Fruit fly (Drosophila melanogaster) whole organism, embryonic: ENCODE data around the gene ND-39.

ENCODE experiments used
- Aef1 ChIP-seq: fragments of 200-800 bp; sonication (Bioruptor generic); IDR thresholded peaks from 3 replicates; pipeline ENCODE4 v1.3.6; 2022; ENCODE audit warnings: missing biosample characterization, missing genetic modification characterization
- Awh ChIP-seq: fragments of 200-800 bp; sonication (Bioruptor generic); IDR thresholded peaks from 2 replicates; pipeline ENCODE4, ENCODE4 v1.3.6; 2022; ENCODE audit warnings: missing biosample characterization, missing genetic modification characterization
- B-H2 ChIP-seq: fragments of 200-800 bp; sonication (Bioruptor generic); optimal IDR thresholded peaks from 2 replicates; lab custom pipeline; 2018; ENCODE audit warnings: missing biosample characterization, mild to moderate bottlenecking, missing genetic modification characterization
- Bdp1 ChIP-seq: fragments of 200-800 bp; sonication (Bioruptor generic); optimal IDR thresholded peaks from 3 replicates; lab custom pipeline; 2016; ENCODE audit warnings: missing biosample characterization, missing genetic modification characterization
- CG10321 ChIP-seq: fragments of 200-800 bp; sonication (Bioruptor generic); IDR thresholded peaks from 2 replicates; pipeline ENCODE4 v1.3.6; 2022; ENCODE audit warnings: missing biosample characterization, missing genetic modification characterization
- CG10366 ChIP-seq: fragments of 200-800 bp; sonication (Bioruptor generic); IDR thresholded peaks from 2 replicates; pipeline ENCODE4 v1.3.6; 2022; ENCODE audit warnings: missing biosample characterization, missing genetic modification characterization
- CG10959 ChIP-seq: fragments of 200-800 bp; sonication (Bioruptor generic); IDR thresholded peaks from 2 replicates; pipeline ENCODE4 v1.3.6; 2022; ENCODE audit warnings: missing biosample characterization, missing genetic modification characterization
- CG11085 ChIP-seq: fragments of 200-800 bp; sonication (Bioruptor generic); IDR thresholded peaks from 2 replicates; pipeline ENCODE4 v1.3.6; 2022; ENCODE audit warnings: missing biosample characterization, missing genetic modification characterization
- CG13123 ChIP-seq: fragments of 200-800 bp; sonication (Bioruptor generic); optimal IDR thresholded peaks from 2 replicates; lab custom pipeline; 2016; ENCODE audit warnings: missing biosample characterization, missing genetic modification characterization
- CG13296 ChIP-seq: fragments of 200-800 bp; sonication (Bioruptor generic); optimal IDR thresholded peaks from 3 replicates; lab custom pipeline; 2018; ENCODE audit warnings: missing biosample characterization, mild to moderate bottlenecking, missing genetic modification characterization
- CG15601 ChIP-seq: fragments of 200-800 bp; sonication (Bioruptor generic); optimal IDR thresholded peaks from 3 replicates; lab custom pipeline; 2019; ENCODE audit warnings: missing biosample characterization, mild to moderate bottlenecking, missing genetic modification characterization, moderate library complexity
- CG17186 ChIP-seq: fragments of 200-800 bp; sonication (Bioruptor generic); optimal IDR thresholded peaks from 3 replicates; lab custom pipeline; 2017; ENCODE audit warnings: missing biosample characterization, missing genetic modification reagents, missing genetic modification characterization
- CG17328 ChIP-seq: fragments of 200-800 bp; sonication (Bioruptor generic); IDR thresholded peaks from 2 replicates; pipeline ENCODE4 v1.3.6; 2022; ENCODE audit warnings: missing biosample characterization, missing genetic modification characterization
- CG17568 ChIP-seq: fragments of 200-800 bp; sonication (Bioruptor generic); optimal IDR thresholded peaks from 2 replicates; lab custom pipeline; 2018; ENCODE audit warnings: missing biosample characterization, mild to moderate bottlenecking, missing genetic modification characterization, moderate library complexity
- CG17912 ChIP-seq: fragments of 200-800 bp; sonication (Bioruptor generic); optimal IDR thresholded peaks from 2 replicates; lab custom pipeline; 2018; ENCODE audit warnings: missing biosample characterization, mild to moderate bottlenecking, missing genetic modification characterization
- CG1792 ChIP-seq: fragments of 200-800 bp; sonication (Bioruptor generic); optimal IDR thresholded peaks from 2 replicates; lab custom pipeline; 2016; ENCODE audit warnings: missing biosample characterization, missing genetic modification characterization
- CG3281 ChIP-seq: fragments of 200-800 bp; sonication (Bioruptor generic); optimal IDR thresholded peaks from 3 replicates; lab custom pipeline; 2017; ENCODE audit warnings: missing biosample characterization, mild to moderate bottlenecking, missing genetic modification characterization
- CG34422 ChIP-seq: fragments of 200-800 bp; sonication (Bioruptor generic); IDR thresholded peaks from 3 replicates; pipeline ENCODE4 v1.3.6; 2022; ENCODE audit warnings: missing biosample characterization, missing genetic modification characterization
- CG4820 ChIP-seq: fragments of 200-800 bp; sonication (Bioruptor generic); optimal IDR thresholded peaks from 3 replicates; lab custom pipeline; 2016; ENCODE audit warnings: missing biosample characterization, missing genetic modification characterization
- CG5245 ChIP-seq: fragments of 200-800 bp; sonication (Bioruptor generic); optimal IDR thresholded peaks from 3 replicates; lab custom pipeline; 2016; ENCODE audit warnings: missing biosample characterization, missing genetic modification characterization
- CG6654 ChIP-seq: fragments of 200-800 bp; sonication (Bioruptor generic); optimal IDR thresholded peaks from 2 replicates; lab custom pipeline; 2017; ENCODE audit warnings: missing biosample characterization, mild to moderate bottlenecking, missing genetic modification characterization
- CG6689 ChIP-seq: fragments of 200-800 bp; sonication (Bioruptor generic); IDR thresholded peaks from 2 replicates; pipeline ENCODE4 v1.3.6; 2022; ENCODE audit warnings: missing biosample characterization, missing genetic modification characterization
- CG7372 ChIP-seq: fragments of 200-800 bp; sonication (Bioruptor generic); IDR thresholded peaks from 2 replicates; pipeline ENCODE4 v1.3.6; 2022; ENCODE audit warnings: missing biosample characterization, missing genetic modification characterization
- CG7928 ChIP-seq: fragments of 200-800 bp; sonication (Bioruptor generic); optimal IDR thresholded peaks from 2 replicates; lab custom pipeline; 2017; ENCODE audit warnings: missing biosample characterization, mild to moderate bottlenecking, missing genetic modification characterization
- CG8089 ChIP-seq: fragments of 200-800 bp; sonication (Bioruptor generic); optimal IDR thresholded peaks from 3 replicates; lab custom pipeline; 2016; ENCODE audit warnings: missing biosample characterization, missing genetic modification characterization
- CG8478 ChIP-seq: fragments of >200 bp; optimal IDR thresholded peaks from 2 replicates; lab custom pipeline; 2018
- CG9727 ChIP-seq: fragments of 200-800 bp; sonication (Bioruptor generic); optimal IDR thresholded peaks from 3 replicates; lab custom pipeline; 2017; ENCODE audit warnings: missing biosample characterization, mild to moderate bottlenecking, missing genetic modification characterization
- Camta ChIP-seq: fragments of 200-800 bp; sonication (Bioruptor generic); optimal IDR thresholded peaks from 2 replicates; lab custom pipeline; 2016; ENCODE audit warnings: missing biosample characterization, missing genetic modification characterization
- Deaf1 ChIP-seq: fragments of 200-800 bp; optimal IDR thresholded peaks from 3 replicates; lab custom pipeline; 2019; ENCODE audit warnings: missing biosample characterization, mild to moderate bottlenecking, missing genetic modification characterization, moderate library complexity
- Dref ChIP-seq: fragments of 200-800 bp; sonication (Bioruptor generic); IDR thresholded peaks from 2 replicates; pipeline ENCODE4 v1.3.6; 2022; ENCODE audit warnings: missing biosample characterization, missing genetic modification characterization
- ERR ChIP-seq: fragments of 200-800 bp; sonication (Bioruptor generic); optimal IDR thresholded peaks from 2 replicates; lab custom pipeline; 2016; ENCODE audit warnings: missing biosample characterization, missing genetic modification characterization
- Eip74EF ChIP-seq, 2 experiments: fragments of 200-800 bp in 1 of 2; fragments of >200 bp in 1 of 2; sonication (Bioruptor generic) in 1 of 2; optimal IDR thresholded peaks; 2 replicates each; lab custom pipeline; 2017 to 2019; ENCODE audit warnings: missing biosample characterization in 2 of 2, missing genetic modification characterization in 2 of 2, mild to moderate bottlenecking in 1 of 2, moderate library complexity in 1 of 2
- Hmx ChIP-seq: fragments of 200-800 bp; sonication (Bioruptor generic); optimal IDR thresholded peaks from 2 replicates; lab custom pipeline; 2016; ENCODE audit warnings: missing biosample characterization, missing genetic modification characterization
- MESR4 ChIP-seq: fragments of 200-800 bp; sonication (Bioruptor generic); optimal IDR thresholded peaks from 2 replicates; lab custom pipeline; 2018; ENCODE audit warnings: missing biosample characterization, mild to moderate bottlenecking, missing genetic modification characterization, moderate library complexity
- Myb ChIP-seq: fragments of 200-800 bp; sonication (Bioruptor generic); optimal IDR thresholded peaks from 2 replicates; lab custom pipeline; 2016; ENCODE audit warnings: missing biosample characterization, missing genetic modification characterization
- Oli ChIP-seq: fragments of 200-800 bp; sonication (Bioruptor generic); optimal IDR thresholded peaks from 2 replicates; lab custom pipeline; 2018; ENCODE audit warnings: missing biosample characterization, mild to moderate bottlenecking, missing genetic modification characterization, moderate library complexity
- Sry-δ ChIP-seq: fragments of 200-800 bp; sonication (Bioruptor generic); optimal IDR thresholded peaks from 2 replicates; lab custom pipeline; 2016; ENCODE audit warnings: missing biosample characterization, missing genetic modification characterization
- Usf ChIP-seq: fragments of 200-800 bp; sonication (Bioruptor generic); optimal IDR thresholded peaks from 2 replicates; lab custom pipeline; 2017; ENCODE audit warnings: missing genotype, missing biosample characterization, missing genetic modification characterization
- al ChIP-seq: fragments of 200-800 bp; sonication (Bioruptor generic); IDR thresholded peaks from 2 replicates; pipeline ENCODE4 v1.3.6; 2022; ENCODE audit warnings: missing biosample characterization, missing genetic modification characterization
- bowl ChIP-seq: fragments of 200-800 bp; sonication (Bioruptor generic); IDR thresholded peaks from 2 replicates; pipeline ENCODE4 v1.3.6; 2022; ENCODE audit warnings: missing biosample characterization, missing genetic modification characterization
- dan ChIP-seq: fragments of 200-800 bp; sonication (Bioruptor generic); IDR thresholded peaks from 2 replicates; pipeline ENCODE4 v1.3.6; 2022; ENCODE audit warnings: missing biosample characterization, missing genetic modification characterization
- dati ChIP-seq: fragments of 200-800 bp; sonication (Bioruptor generic); IDR thresholded peaks from 2 replicates; pipeline ENCODE4 v1.3.6; 2022; ENCODE audit warnings: missing biosample characterization, missing genetic modification characterization
- dm ChIP-seq: fragments of 200-800 bp; sonication (Bioruptor generic); optimal IDR thresholded peaks from 3 replicates; lab custom pipeline; 2016; ENCODE audit warnings: missing biosample characterization, missing genetic modification characterization
- hth ChIP-seq: fragments of >200 bp; optimal IDR thresholded peaks from 2 replicates; lab custom pipeline; 2017; ENCODE audit warnings: inconsistent platforms
- insv ChIP-seq, 2 experiments: fragments of 200-800 bp; sonication (Bioruptor generic); optimal IDR thresholded peaks; 3 replicates each; lab custom pipeline; 2016 to 2018; ENCODE audit warnings: missing biosample characterization in 2 of 2, missing genetic modification characterization in 2 of 2
- lmd ChIP-seq: fragments of 200-800 bp; sonication (Bioruptor generic); IDR thresholded peaks from 2 replicates; pipeline ENCODE4 v1.3.6; 2022; ENCODE audit warnings: missing biosample characterization, missing genetic modification characterization
- oc ChIP-seq: fragments of 200-800 bp; sonication (Bioruptor generic); optimal IDR thresholded peaks from 2 replicates; lab custom pipeline; 2018; ENCODE audit warnings: missing biosample characterization, mild to moderate bottlenecking, missing genetic modification characterization, moderate library complexity
- sd ChIP-seq: fragments of 200-800 bp; sonication (Bioruptor generic); optimal IDR thresholded peaks from 3 replicates; lab custom pipeline; 2018; ENCODE audit warnings: missing biosample characterization, mild to moderate bottlenecking, missing genetic modification characterization, moderate library complexity
- tap ChIP-seq: fragments of 200-800 bp; optimal IDR thresholded peaks from 3 replicates; lab custom pipeline; 2019; ENCODE audit warnings: missing biosample characterization, mild to moderate bottlenecking, missing genetic modification characterization, moderate library complexity
- tio ChIP-seq: fragments of 200-800 bp; sonication (Bioruptor generic); optimal IDR thresholded peaks from 2 replicates; lab custom pipeline; 2017; ENCODE audit warnings: missing biosample characterization, missing genetic modification characterization, inconsistent platforms
- zfh1 ChIP-seq: fragments of 200-800 bp; sonication (Bioruptor generic); IDR thresholded peaks from 3 replicates; pipeline ENCODE4 v1.3.6; 2022; ENCODE audit warnings: missing biosample characterization, missing genetic modification characterization

Gene ND-39

DNA sequence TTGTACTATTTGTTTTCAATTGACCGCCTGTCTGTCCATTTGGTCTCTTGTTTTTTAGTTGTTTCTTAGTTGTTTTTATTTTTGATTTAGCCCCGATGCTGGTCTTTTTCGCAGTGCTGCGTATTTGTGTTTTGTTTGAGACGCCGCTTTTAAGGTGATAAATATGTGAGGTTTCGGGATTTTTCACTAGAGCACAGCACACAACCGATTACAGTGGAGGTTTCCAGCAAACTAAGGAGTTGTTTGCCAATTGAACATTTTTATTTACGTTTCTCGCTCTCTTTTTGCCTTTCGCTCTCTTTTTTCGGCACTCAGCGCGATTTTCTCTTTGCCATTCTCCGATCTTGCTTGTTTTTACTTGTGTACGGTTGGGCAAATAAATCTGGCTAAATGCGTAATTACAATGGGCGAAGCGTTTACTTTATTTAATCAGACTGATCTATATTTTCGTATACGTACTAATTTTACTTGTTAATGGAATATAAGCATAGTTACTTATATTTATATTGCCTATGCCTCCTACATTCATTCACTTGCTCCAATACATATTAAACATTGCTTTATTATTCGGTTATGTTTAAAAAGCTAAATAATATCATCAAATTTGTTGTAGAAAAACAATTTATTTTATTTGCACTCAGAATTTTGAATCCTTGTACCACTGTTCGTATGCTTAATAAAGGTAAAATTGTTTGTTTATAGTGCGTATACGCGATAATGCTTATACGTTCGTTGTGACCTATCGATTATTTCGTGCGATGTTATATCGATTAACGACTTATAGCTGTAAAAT, 48.5 kb downstream of the ND-39 start, which contains the start of gene Rcd2 (continued):
- peak; percentile 80 for TF ChIP-seq CG9727 (GFP tag; lab: Kevin White, UChicago)
- TF ChIP-seq CG13123 (GFP tag; lab: Kevin White, UChicago), result no peak
- 0 out of 3 replicates have a peak, but pooled peaks have one; percentile 63 for TF ChIP-seq CG34422
- peak; percentile 94 for TF ChIP-seq CG3281 (GFP tag; lab: Kevin White, UChicago)
- TF ChIP-seq CG6689 (GFP tag; lab: Robert Waterston, UW), result peak; percentile 72
- no peak for TF ChIP-seq tio (GFP tag; lab: Kevin White, UChicago)
- no peak for TF ChIP-seq dati (GFP tag; lab: Robert Waterston, UW)
- peak; percentile 61 for TF ChIP-seq Aef1 (GFP tag; lab: Robert Waterston, UW)
- TF ChIP-seq Usf (GFP tag; lab: Kevin White, UChicago), result no peak
- TF ChIP-seq Camta (GFP tag; lab: Kevin White, UChicago), result no peak
- peak; percentile 82 for TF ChIP-seq tap (tag; lab: Kevin White, UChicago)
- TF ChIP-seq CG15601 (tag; lab: Kevin White, UChicago), result peak; percentile 63
- TF ChIP-seq CG17328 (GFP tag; lab: Robert Waterston, UW), result peak; percentile 62; the same call in 1 of the 2 replicates
- TF ChIP-seq CG11085, result peak; percentile 47; the same call in 1 of the 2 replicates
- peak; percentile 11 for TF ChIP-seq CG6654
- peak; percentile 92 for TF ChIP-seq CG7372 (GFP tag; lab: Robert Waterston, UW)
- TF ChIP-seq oc (tag; lab: Kevin White, UChicago), result peak; percentile 59
- TF ChIP-seq dan (GFP tag; lab: Robert Waterston, UW), result no peak
- TF ChIP-seq Eip74EF (GFP tag; optimal IDR thresholded peaks at IDR 0.05; lab: Kevin White, UChicago), result peak in 1 of 2 experiments; percentile 92
- TF ChIP-seq Myb, result no peak
- TF ChIP-seq Dref, result peak; percentile 82
- TF ChIP-seq Deaf1 (tag; lab: Kevin White, UChicago), result peak; percentile 72
- TF ChIP-seq sd (tag; lab: Kevin White, UChicago), result peak; percentile 78
- TF ChIP-seq Bdp1 (GFP tag; lab: Kevin White, UChicago), result peak; percentile 49
- peak; percentile 20 for TF ChIP-seq Hmx (GFP tag; lab: Kevin White, UChicago)
- TF ChIP-seq CG10959 (GFP tag; lab: Robert Waterston, UW), result no peak
- peak; percentile 6 for TF ChIP-seq CG5245 (GFP tag; lab: Kevin White, UChicago)
- TF ChIP-seq CG17186, result peak; percentile 7
- TF ChIP-seq CG13296 (GFP tag; lab: Kevin White, UChicago), result peak; percentile 95
- TF ChIP-seq CG8478 (lab: Kevin White, UChicago), result no peak
- peak in 1 of 2 experiments; percentile 54 for TF ChIP-seq insv (GFP tag; optimal IDR thresholded peaks at IDR 0.05; lab: Kevin White, UChicago)
- TF ChIP-seq CG8089 (GFP tag; lab: Kevin White, UChicago), result no peak
- TF ChIP-seq B-H2 (GFP tag; lab: Kevin White, UChicago), result peak; percentile 82
- TF ChIP-seq dm (GFP tag; lab: Kevin White, UChicago), result no peak
- peak; percentile 55 for TF ChIP-seq CG17912
- peak; percentile 61 for TF ChIP-seq CG10366 (GFP tag; lab: Robert Waterston, UW)
- peak; percentile 80 for TF ChIP-seq Oli
- TF ChIP-seq bowl (GFP tag; lab: Robert Waterston, UW), result no peak
- no peak for TF ChIP-seq CG10321 (GFP tag; lab: Robert Waterston, UW)
- peak; percentile 85 for TF ChIP-seq CG17568 (GFP tag; lab: Kevin White, UChicago)
- TF ChIP-seq Sry-δ (GFP tag; lab: Kevin White, UChicago), result peak; percentile 43
- peak; percentile 80 for TF ChIP-seq al (GFP tag; lab: Robert Waterston, UW)
- TF ChIP-seq ERR (GFP tag; lab: Kevin White, UChicago), result no peak
- peak; percentile 53 for TF ChIP-seq CG7928 (GFP tag; lab: Kevin White, UChicago)
- peak; percentile 64; the same call in 1 of the 2 replicates for TF ChIP-seq Awh (GFP tag; lab: Robert Waterston, UW)
- TF ChIP-seq zfh1 (GFP tag; lab: Robert Waterston, UW), result peak; percentile 59; the same call in 1 of the 3 replicates
- peak; percentile 74 for TF ChIP-seq lmd (GFP tag; lab: Robert Waterston, UW)
- TF ChIP-seq CG1792 (GFP tag; lab: Kevin White, UChicago), result peak; percentile 39
- TF ChIP-seq hth (lab: Kevin White, UChicago), result no peak
- peak; percentile 29 for TF ChIP-seq CG4820 (GFP tag; lab: Kevin White, UChicago)
- no peak for TF ChIP-seq MESR4
